Worm (Caenorhabditis elegans) whole organism, mixed stage, embryonic: ENCODE results near the gene abu-9.

Experiments
- drap-1 ChIP-seq: fragments of 200-800 bp; sonication (Bioruptor generic); optimal IDR thresholded peaks from 3 replicates; lab custom pipeline; 2018; ENCODE audit warnings: mild to moderate bottlenecking, missing genetic modification characterization, missing compliant biosample characterization
- elt-1 ChIP-seq: sonication (generic microtip); optimal IDR thresholded peaks from 2 replicates; lab custom pipeline; 2017; ENCODE audit warnings: missing genetic modification characterization, mild to moderate bottlenecking, missing compliant biosample characterization, antibody characterized with exemption, moderate library complexity, borderline replicate concordance; ENCODE audit not compliant: insufficient read depth
- flh-1 ChIP-seq: fragments of 200-800 bp; sonication (Bioruptor generic); optimal IDR thresholded peaks from 2 replicates; lab custom pipeline; 2018; ENCODE audit warnings: mild to moderate bottlenecking, missing genetic modification characterization, moderate library complexity, missing compliant biosample characterization
- ham-2 ChIP-seq: fragments of 200-800 bp; sonication (Bioruptor generic); optimal IDR thresholded peaks from 2 replicates; lab custom pipeline; 2018; ENCODE audit warnings: mild to moderate bottlenecking, missing genetic modification characterization, missing compliant biosample characterization
- lin-13 ChIP-seq: fragments of 150-350 bp; optimal IDR thresholded peaks from 2 replicates; lab custom pipeline; 2014; ENCODE audit warnings: missing biosample characterization, missing genetic modification characterization
- lsy-2 ChIP-seq: fragments of 150-350 bp; optimal IDR thresholded peaks from 2 replicates; lab custom pipeline; 2014; ENCODE audit warnings: missing biosample characterization, missing genetic modification characterization
- nhr-76 ChIP-seq: sonication (generic microtip); optimal IDR thresholded peaks from 2 replicates; lab custom pipeline; 2017; ENCODE audit warnings: missing biosample characterization, missing genetic modification characterization
- pha-4 ChIP-seq: fragments of 150-350 bp; optimal IDR thresholded peaks from 2 replicates; lab custom pipeline; 2018; ENCODE audit warnings: missing biosample characterization, missing genetic modification reagents, missing genetic modification characterization
- snpc-4 ChIP-seq: fragments of 150-350 bp; optimal IDR thresholded peaks from 2 replicates; lab custom pipeline; 2014; ENCODE audit warnings: missing biosample characterization, missing genetic modification characterization
- sptf-1 ChIP-seq: sonication (generic microtip); optimal IDR thresholded peaks from 2 replicates; lab custom pipeline; 2017; ENCODE audit warnings: mild to moderate bottlenecking, missing genetic modification characterization, moderate library complexity, missing compliant biosample characterization
- unc-120 ChIP-seq: sonication (generic microtip); optimal IDR thresholded peaks from 2 replicates; lab custom pipeline; 2017; ENCODE audit warnings: missing genetic modification characterization, missing compliant biosample characterization; ENCODE audit not compliant: poor library complexity, severe bottlenecking
- unc-39 ChIP-seq: fragments of 150-350 bp; optimal IDR thresholded peaks from 2 replicates; lab custom pipeline; 2014; ENCODE audit warnings: missing biosample characterization, missing genetic modification characterization
- unc-62 ChIP-seq: fragments of 150-350 bp; optimal IDR thresholded peaks from 2 replicates; lab custom pipeline; 2014; ENCODE audit warnings: missing biosample characterization, missing genetic modification reagents, missing genetic modification characterization
- zip-8 ChIP-seq: fragments of 150-350 bp; optimal IDR thresholded peaks from 2 replicates; lab custom pipeline; 2014; ENCODE audit warnings: missing biosample characterization, missing genetic modification characterization

- TF ChIP-seq sptf-1 (tag; lab: Kevin White, UChicago) (no peak), unc-120 (no peak), flh-1 (GFP tag; lab: Kevin White, UChicago) (no peak), snpc-4 (no peak), lin-13 (no peak), pha-4 (tag; lab: Kevin White, UChicago) (no peak), unc-62 (no peak), nhr-76 (no peak), zip-8 (tag; lab: Kevin White, UChicago) (no peak), lsy-2 (tag; lab: Kevin White, UChicago) (no peak), elt-1 (tag; lab: Kevin White, UChicago) (no peak), unc-39 (no peak), drap-1 (GFP tag; lab: Kevin White, UChicago) (no peak), ham-2 (GFP tag; lab: Kevin White, UChicago) (no peak)
These were observed 29.1 kb downstream of the abu-9 start, which contains the start of gene npr-28 for ce11 chrX:8350984-8351383.
